Fruit fly (Drosophila melanogaster) whole organism, prepupa: ENCODE results near the gene E23.
A peak's percentile ranks its signal among the peaks of the same experiment; 100 is the strongest.

Source experiments
- Blimp-1 ChIP-seq: fragments of 200-800 bp; sonication (Bioruptor generic); optimal IDR thresholded peaks from 3 replicates; lab custom pipeline; 2017; ENCODE audit warnings: missing biosample characterization, missing genetic modification characterization, mild to moderate bottlenecking, moderate library complexity, missing genetic modification reagents
- CG10631 ChIP-seq: fragments of 200-800 bp; sonication (Bioruptor generic); optimal IDR thresholded peaks from 2 replicates; lab custom pipeline; 2016; ENCODE audit warnings: missing biosample characterization, missing genetic modification characterization
- CG11294 ChIP-seq: fragments of 200-800 bp; sonication (Bioruptor generic); IDR thresholded peaks from 2 replicates; pipeline ENCODE4 v1.3.6; 2022; ENCODE audit warnings: missing biosample characterization, missing genetic modification characterization
- CG11762 ChIP-seq: fragments of 200-800 bp; sonication (Bioruptor generic); optimal IDR thresholded peaks from 3 replicates; lab custom pipeline; 2016; ENCODE audit warnings: missing biosample characterization, missing genetic modification characterization; ENCODE audit not compliant: insufficient read depth
- CG11902 ChIP-seq: fragments of 200-800 bp; sonication (Bioruptor generic); optimal IDR thresholded peaks from 3 replicates; lab custom pipeline; 2016; ENCODE audit warnings: missing biosample characterization, missing genetic modification characterization
- CG15336 ChIP-seq: fragments of 200-800 bp; sonication (Bioruptor generic); IDR thresholded peaks from 2 replicates; pipeline ENCODE4 v1.3.6; 2022; ENCODE audit warnings: missing biosample characterization, missing genetic modification characterization
- CG1621 ChIP-seq: fragments of 200-800 bp; sonication (Bioruptor generic); optimal IDR thresholded peaks from 3 replicates; lab custom pipeline; 2018; ENCODE audit warnings: missing biosample characterization, mild to moderate bottlenecking, missing genetic modification characterization
- CG16779 ChIP-seq: fragments of 200-800 bp; sonication (Bioruptor generic); optimal IDR thresholded peaks from 3 replicates; lab custom pipeline; 2017; ENCODE audit warnings: missing biosample characterization, mild to moderate bottlenecking, missing genetic modification characterization
- CG3032 ChIP-seq: fragments of 200-800 bp; optimal IDR thresholded peaks from 2 replicates; lab custom pipeline; 2019; ENCODE audit warnings: missing biosample characterization, mild to moderate bottlenecking, missing genetic modification characterization, moderate library complexity
- CG31627 ChIP-seq: fragments of 200-800 bp; sonication (Bioruptor generic); optimal IDR thresholded peaks from 3 replicates; lab custom pipeline; 2016; ENCODE audit warnings: missing biosample characterization, missing genetic modification characterization
- CG34406 ChIP-seq: fragments of 200-800 bp; sonication (Bioruptor generic); optimal IDR thresholded peaks from 3 replicates; lab custom pipeline; 2016; ENCODE audit warnings: missing biosample characterization, missing genetic modification characterization
- CG3919 ChIP-seq: fragments of 200-800 bp; sonication (Bioruptor generic); optimal IDR thresholded peaks from 3 replicates; lab custom pipeline; 2016; ENCODE audit warnings: missing biosample characterization, missing genetic modification characterization
- CG4318 ChIP-seq: fragments of 200-800 bp; sonication (Bioruptor generic); optimal IDR thresholded peaks from 3 replicates; lab custom pipeline; 2017; ENCODE audit warnings: missing biosample characterization, mild to moderate bottlenecking, missing genetic modification characterization
- CG6163 ChIP-seq: fragments of 200-800 bp; sonication (Bioruptor generic); IDR thresholded peaks from 3 replicates; pipeline ENCODE4 v1.3.6; 2022; ENCODE audit warnings: missing biosample characterization, missing genetic modification characterization
- CG6276 ChIP-seq: fragments of 200-800 bp; sonication (Bioruptor generic); optimal IDR thresholded peaks from 2 replicates; lab custom pipeline; 2017; ENCODE audit warnings: missing biosample characterization, mild to moderate bottlenecking, missing genetic modification characterization
- CG6792 ChIP-seq: fragments of 200-800 bp; sonication (Bioruptor generic); optimal IDR thresholded peaks from 3 replicates; lab custom pipeline; 2016; ENCODE audit warnings: missing biosample characterization, missing genetic modification characterization
- CG6808 ChIP-seq: fragments of 200-800 bp; sonication (Bioruptor generic); optimal IDR thresholded peaks from 3 replicates; lab custom pipeline; 2017; ENCODE audit warnings: missing biosample characterization, missing genetic modification characterization, mild to moderate bottlenecking, moderate library complexity, missing genetic modification reagents
- CG6854 ChIP-seq: fragments of 200-800 bp; sonication (Bioruptor generic); optimal IDR thresholded peaks from 2 replicates; lab custom pipeline; 2017; ENCODE audit warnings: missing biosample characterization, mild to moderate bottlenecking, missing genetic modification characterization
- CG7368 ChIP-seq: fragments of 200-800 bp; sonication (Bioruptor generic); optimal IDR thresholded peaks from 3 replicates; lab custom pipeline; 2016; ENCODE audit warnings: missing biosample characterization, missing genetic modification characterization
- CG8119 ChIP-seq: fragments of 200-800 bp; sonication (Bioruptor generic); IDR thresholded peaks from 3 replicates; pipeline ENCODE4 v1.3.6; 2022; ENCODE audit warnings: missing biosample characterization, missing genetic modification characterization
- CG8319 ChIP-seq: fragments of 200-800 bp; sonication (Bioruptor generic); optimal IDR thresholded peaks from 3 replicates; lab custom pipeline; 2016; ENCODE audit warnings: missing biosample characterization, missing genetic modification characterization
- CG8632 ChIP-seq: fragments of 200-800 bp; sonication (Bioruptor generic); optimal IDR thresholded peaks from 3 replicates; lab custom pipeline; 2016; ENCODE audit warnings: missing biosample characterization, missing genetic modification characterization
- CG9139 ChIP-seq: fragments of 200-800 bp; sonication (Bioruptor generic); optimal IDR thresholded peaks from 3 replicates; lab custom pipeline; 2017; ENCODE audit warnings: missing biosample characterization, mild to moderate bottlenecking, missing genetic modification characterization
- Eip75B ChIP-seq: fragments of 200-800 bp; sonication (Bioruptor generic); optimal IDR thresholded peaks from 3 replicates; lab custom pipeline; 2016; ENCODE audit warnings: missing biosample characterization, missing genetic modification characterization
- Eip78C ChIP-seq: fragments of 200-800 bp; sonication (Bioruptor generic); peaks from one replicate; lab custom pipeline; 2016; ENCODE audit warnings: missing biosample characterization, missing genetic modification characterization
- Eip93F ChIP-seq: fragments of 200-800 bp; sonication (Bioruptor generic); optimal IDR thresholded peaks from 2 replicates; lab custom pipeline; 2016; ENCODE audit warnings: missing biosample characterization, mild to moderate bottlenecking, missing genetic modification characterization
- Ets21C ChIP-seq: fragments of 200-800 bp; sonication (Bioruptor generic); optimal IDR thresholded peaks from 3 replicates; lab custom pipeline; 2016; ENCODE audit warnings: missing biosample characterization, missing genetic modification characterization
- Ets96B ChIP-seq: fragments of 200-800 bp; optimal IDR thresholded peaks from 2 replicates; lab custom pipeline; 2019; ENCODE audit warnings: missing biosample characterization, mild to moderate bottlenecking, missing genetic modification characterization, moderate library complexity
- Hr39 ChIP-seq: fragments of 200-800 bp; sonication (Bioruptor generic); optimal IDR thresholded peaks from 2 replicates; lab custom pipeline; 2016; ENCODE audit warnings: missing biosample characterization, missing genetic modification characterization
- Met ChIP-seq: fragments of 200-800 bp; sonication (Bioruptor generic); optimal IDR thresholded peaks from 3 replicates; lab custom pipeline; 2016; ENCODE audit warnings: missing biosample characterization, missing genetic modification characterization
- OdsH ChIP-seq: fragments of 200-800 bp; sonication (Bioruptor generic); optimal IDR thresholded peaks from 3 replicates; lab custom pipeline; 2016; ENCODE audit warnings: missing biosample characterization, missing genetic modification characterization
- Sox102F ChIP-seq: fragments of 200-800 bp; sonication (Bioruptor generic); optimal IDR thresholded peaks from 2 replicates; lab custom pipeline; 2016; ENCODE audit warnings: missing biosample characterization, mild to moderate bottlenecking, missing genetic modification characterization
- Sox14 ChIP-seq: fragments of 200-800 bp; sonication (Bioruptor generic); optimal IDR thresholded peaks from 3 replicates; lab custom pipeline; 2016; ENCODE audit warnings: missing biosample characterization, missing genetic modification characterization
- Sox15 ChIP-seq: fragments of 200-800 bp; sonication (Bioruptor generic); optimal IDR thresholded peaks from 3 replicates; lab custom pipeline; 2016; ENCODE audit warnings: missing biosample characterization, missing genetic modification characterization
- cyc ChIP-seq: fragments of 200-800 bp; sonication (Bioruptor generic); optimal IDR thresholded peaks from 3 replicates; lab custom pipeline; 2016; ENCODE audit warnings: missing biosample characterization, missing genetic modification characterization
- dac ChIP-seq: fragments of 200-800 bp; sonication (Bioruptor generic); optimal IDR thresholded peaks from 2 replicates; lab custom pipeline; 2017; ENCODE audit warnings: missing biosample characterization, mild to moderate bottlenecking, missing genetic modification characterization
- dsx ChIP-seq: fragments of 200-800 bp; optimal IDR thresholded peaks from 3 replicates; lab custom pipeline; 2019; ENCODE audit warnings: missing biosample characterization, mild to moderate bottlenecking, missing genetic modification characterization, moderate library complexity; ENCODE audit not compliant: poor library complexity, severe bottlenecking
- eg ChIP-seq: fragments of 200-800 bp; sonication (Bioruptor generic); IDR thresholded peaks from 3 replicates; pipeline ENCODE4 v1.3.6; 2022; ENCODE audit warnings: missing biosample characterization, missing genetic modification characterization
- esn ChIP-seq: fragments of 200-800 bp; sonication (Bioruptor generic); optimal IDR thresholded peaks from 2 replicates; lab custom pipeline; 2016; ENCODE audit warnings: missing biosample characterization, mild to moderate bottlenecking, missing genetic modification characterization, moderate library complexity
- fd59A ChIP-seq: fragments of 200-800 bp; sonication (Bioruptor generic); optimal IDR thresholded peaks from 2 replicates; lab custom pipeline; 2017; ENCODE audit warnings: missing biosample characterization, mild to moderate bottlenecking, missing genetic modification characterization, missing genetic modification reagents
- fkh ChIP-seq: fragments of 200-800 bp; sonication (Bioruptor generic); optimal IDR thresholded peaks from 3 replicates; lab custom pipeline; 2017; ENCODE audit warnings: missing biosample characterization, mild to moderate bottlenecking, missing genetic modification characterization, moderate library complexity
- lz ChIP-seq: fragments of 200-800 bp; sonication (Bioruptor generic); optimal IDR thresholded peaks from 3 replicates; lab custom pipeline; 2016; ENCODE audit warnings: missing biosample characterization, missing genetic modification characterization
- pdm3 ChIP-seq: fragments of 200-800 bp; sonication (Bioruptor generic); optimal IDR thresholded peaks from 3 replicates; lab custom pipeline; 2016; ENCODE audit warnings: missing biosample characterization, missing genetic modification characterization
- salr ChIP-seq, 2 experiments: fragments of 200-800 bp; sonication (Bioruptor generic); optimal IDR thresholded peaks; 3 replicates each; lab custom pipeline; 2016 to 2018; ENCODE audit warnings: missing biosample characterization in 2 of 2, missing genetic modification characterization in 2 of 2, mild to moderate bottlenecking in 1 of 2
- ss ChIP-seq, 2 experiments: fragments of 200-800 bp; sonication (Bioruptor generic); optimal IDR thresholded peaks; 2 replicates in 1 of 2; 3 replicates in 1 of 2; lab custom pipeline; 2017 to 2018; ENCODE audit warnings: mild to moderate bottlenecking in 2 of 2, missing biosample characterization in 2 of 2, missing genetic modification characterization in 2 of 2, moderate library complexity in 1 of 2
- svp ChIP-seq: fragments of 200-800 bp; sonication (Bioruptor generic); peaks from one replicate; lab custom pipeline; 2016; ENCODE audit warnings: missing biosample characterization, missing genetic modification characterization
- topi ChIP-seq: fragments of 200-800 bp; sonication (Bioruptor generic); optimal IDR thresholded peaks from 3 replicates; lab custom pipeline; 2016; ENCODE audit warnings: missing biosample characterization, missing genetic modification characterization
- vri ChIP-seq: fragments of 200-800 bp; sonication (Bioruptor generic); optimal IDR thresholded peaks from 3 replicates; lab custom pipeline; 2016; ENCODE audit warnings: missing biosample characterization, mild to moderate bottlenecking, missing genetic modification characterization

E23 gene

DNA sequence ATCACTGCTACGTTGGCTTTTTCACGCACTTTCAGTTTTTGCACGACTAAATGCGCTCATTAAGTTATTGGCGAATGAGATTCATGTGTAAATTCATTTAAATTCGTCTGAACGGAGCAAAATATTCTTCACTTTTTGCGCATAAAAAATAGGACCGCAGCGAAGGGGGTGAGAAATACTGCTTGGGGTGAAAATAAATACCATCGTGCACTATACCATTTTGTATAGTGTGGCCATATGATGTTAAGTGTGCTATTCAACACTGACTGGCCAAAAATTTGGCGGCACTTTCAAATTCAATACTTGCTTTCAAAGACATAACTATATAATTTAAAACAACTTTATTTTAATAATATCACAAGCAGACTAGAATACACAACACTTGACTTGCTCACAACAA lies 18.6 kb upstream of the E23 start, which contains the start of gene GramD1B:
TSS of gene GramD1B (minus strand) at position 131 of the 400 bp plus-strand sequence.
- TF ChIP-seq CG6163 (GFP tag; lab: Robert Waterston, UW) (no peak), CG15336 (GFP tag; lab: Robert Waterston, UW) (peak; percentile 14; the same call in 1 of the 2 replicates), CG6808 (no peak), lz (GFP tag; lab: Kevin White, UChicago) (peak; percentile 9), CG6854 (GFP tag; lab: Kevin White, UChicago) (peak; percentile 27), Eip78C (GFP tag; lab: Kevin White, UChicago) (peak; percentile 63), esn (GFP tag; lab: Kevin White, UChicago) (peak; percentile 26), pdm3 (GFP tag; lab: Kevin White, UChicago) (peak; percentile 13), CG8119 (GFP tag; lab: Robert Waterston, UW) (no peak), cyc (GFP tag; lab: Kevin White, UChicago) (peak; percentile 10), svp (GFP tag; lab: Kevin White, UChicago) (peak; percentile 37), CG1621 (tag; lab: Kevin White, UChicago) (no peak), Sox15 (GFP tag; lab: Kevin White, UChicago) (no peak), CG16779 (tag; lab: Kevin White, UChicago) (no peak), CG11902 (GFP tag; lab: Kevin White, UChicago) (no peak), OdsH (GFP tag; lab: Kevin White, UChicago) (no peak), fkh (peak; percentile 6), Sox14 (GFP tag; lab: Kevin White, UChicago) (peak; percentile 40), Blimp-1 (GFP tag; lab: Kevin White, UChicago) (no peak), Eip93F (GFP tag; lab: Kevin White, UChicago) (peak; percentile 11), Ets96B (tag; lab: Kevin White, UChicago) (no peak)
- TF ChIP-seq, all 60 proteins: peak for 11

DNA sequence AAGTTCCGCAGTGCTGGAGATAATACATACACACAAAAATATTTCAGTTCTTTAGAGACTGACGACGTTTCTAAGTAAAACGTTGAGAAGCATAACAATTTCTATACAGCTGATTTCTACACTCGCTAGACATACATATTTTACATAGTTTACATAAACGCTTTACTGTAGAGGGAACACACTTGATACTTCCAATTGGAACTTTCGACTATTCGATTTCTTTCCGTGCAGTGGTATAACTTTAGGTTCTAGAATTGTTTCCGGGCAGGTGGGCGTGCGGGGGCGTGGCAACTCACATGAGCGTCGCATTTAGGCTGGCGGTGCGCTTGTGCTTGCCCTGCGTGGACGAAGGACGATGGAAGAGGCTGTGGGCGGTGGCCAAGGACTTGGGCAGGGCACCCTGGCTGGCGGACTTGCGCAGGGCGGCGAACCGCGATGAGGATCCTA lies 17.9 kb upstream of the E23 start:
- no peak for TF ChIP-seq CG11294 (GFP tag; lab: Robert Waterston, UW)
- TF ChIP-seq CG31627 (GFP tag; lab: Kevin White, UChicago): peak; percentile 40
- peak; percentile 12 for TF ChIP-seq pdm3 (GFP tag; lab: Kevin White, UChicago)
- TF ChIP-seq ss (GFP tag; optimal IDR thresholded peaks at IDR 0.05; lab: Kevin White, UChicago): no peak
- peak; percentile 36 for TF ChIP-seq CG10631 (GFP tag; lab: Kevin White, UChicago)
- no peak for TF ChIP-seq CG8632
- no peak for TF ChIP-seq dac (GFP tag; lab: Kevin White, UChicago)
- TF ChIP-seq CG11902 (GFP tag; lab: Kevin White, UChicago): no peak
- TF ChIP-seq CG11762 (GFP tag; lab: Kevin White, UChicago): no peak
- TF ChIP-seq Sox14 (GFP tag; lab: Kevin White, UChicago): no peak
- TF ChIP-seq CG8119 (GFP tag; lab: Robert Waterston, UW): no peak
- TF ChIP-seq CG1621 (tag; lab: Kevin White, UChicago): no peak
- no peak for TF ChIP-seq Ets21C (GFP tag; lab: Kevin White, UChicago)
- peak; percentile 60 for TF ChIP-seq CG15336 (GFP tag; lab: Robert Waterston, UW)
- no peak for TF ChIP-seq fd59A (GFP tag; lab: Kevin White, UChicago)
- TF ChIP-seq Eip93F (GFP tag; lab: Kevin White, UChicago): no peak
- TF ChIP-seq vri (GFP tag; lab: Kevin White, UChicago): no peak
- no peak for TF ChIP-seq CG9139 (GFP tag; lab: Kevin White, UChicago)
- no peak for TF ChIP-seq CG7368 (GFP tag; lab: Kevin White, UChicago)
- peak; percentile 73 for TF ChIP-seq Eip78C (GFP tag; lab: Kevin White, UChicago)
- TF ChIP-seq Hr39: peak; percentile 18
- TF ChIP-seq salr (GFP tag; optimal IDR thresholded peaks at IDR 0.05; lab: Kevin White, UChicago): no peak
- no peak for TF ChIP-seq CG3032 (tag; lab: Kevin White, UChicago)
- TF ChIP-seq CG8319: no peak
- peak; percentile 71 for TF ChIP-seq svp (GFP tag; lab: Kevin White, UChicago)
- TF ChIP-seq Sox102F: peak; percentile 1
- peak; percentile 25 for TF ChIP-seq Eip75B
- TF ChIP-seq OdsH (GFP tag; lab: Kevin White, UChicago): peak; percentile 39
- TF ChIP-seq CG34406: no peak
- TF ChIP-seq eg: peak; percentile 69
- TF ChIP-seq dsx: no peak
- no peak for TF ChIP-seq Met (GFP tag; lab: Kevin White, UChicago)
- TF ChIP-seq CG6276 (GFP tag; lab: Kevin White, UChicago): peak; percentile 41
- peak; percentile 16 for TF ChIP-seq topi
- TF ChIP-seq CG3919 (GFP tag; lab: Kevin White, UChicago): peak; percentile 21
- TF ChIP-seq CG6792 (GFP tag; lab: Kevin White, UChicago): peak; percentile 5
- TF ChIP-seq CG6808: peak; percentile 17
- peak; percentile 17 for TF ChIP-seq CG4318
